Fruit fly (Drosophila melanogaster): ENCODE results near the gene Arpc3A.

The Arpc3A gene

DNA sequence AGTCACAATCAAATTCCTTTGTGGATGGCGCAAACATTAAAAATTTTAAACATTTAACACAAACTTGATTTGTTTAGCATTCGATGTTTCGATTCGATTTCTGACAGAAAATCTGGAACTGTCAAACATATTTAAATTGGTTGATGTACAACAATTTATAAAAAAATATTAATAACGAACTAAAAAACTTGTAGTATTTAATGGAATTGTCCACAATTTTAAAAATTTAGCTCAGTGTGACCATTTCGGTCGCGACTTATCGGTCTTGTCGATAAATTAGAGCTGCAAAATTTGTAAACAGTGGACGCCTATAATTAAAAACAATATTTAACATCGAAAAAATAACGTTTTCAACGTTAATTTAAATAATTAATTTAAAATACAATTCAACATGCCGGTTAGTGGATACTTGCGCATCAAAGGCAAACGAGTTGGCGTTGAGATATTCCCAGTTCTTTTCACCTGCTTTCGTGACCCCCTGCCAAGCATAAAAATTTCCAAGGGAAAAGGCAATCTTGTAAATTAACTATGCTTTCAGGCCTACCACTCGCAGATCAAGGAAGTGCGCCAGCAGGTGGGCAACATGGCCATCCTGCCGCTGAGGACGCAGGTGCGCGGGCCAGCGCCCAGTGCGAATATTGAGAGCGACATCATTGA, at the start of gene Arpc3A, which contains the start of gene CG43317:
Gene Arpc3A (plus strand): TSS at position 274 of the 657 bp plus-strand sequence.
Gene CG43317 (minus strand): TSS at position 51 of the 657 bp plus-strand sequence.
- TF ChIP-seq EcR (GFP tag; optimal IDR thresholded peaks at IDR 0.05) (no peak), CG8159 (tag; optimal IDR thresholded peaks at IDR 0.05) (no peak), CG12605 (GFP tag; IDR thresholded peaks at IDR 0.05) (no peak), Pif1B (GFP tag; optimal IDR thresholded peaks at IDR 0.05) (no peak), Pif1A (GFP tag; optimal IDR thresholded peaks at IDR 0.05) (no peak), CG34367 (tag; optimal IDR thresholded peaks at IDR 0.05) (no peak), CG9948 (tag; optimal IDR thresholded peaks at IDR 0.05) (no peak), gl (tag; optimal IDR thresholded peaks at IDR 0.05) (no peak), CG8301 (tag; optimal IDR thresholded peaks at IDR 0.05) (no peak), CG4496 (GFP tag; IDR thresholded peaks at IDR 0.05) (no peak), fd96Ca (GFP tag; IDR thresholded peaks at IDR 0.05) (no peak), CG32121 (GFP tag; IDR thresholded peaks at IDR 0.05) (no peak), Ets98B (GFP tag; IDR thresholded peaks at IDR 0.05) (no peak), CG17806 (tag; optimal IDR thresholded peaks at IDR 0.05) (no peak), CG14655 (GFP tag; optimal IDR thresholded peaks at IDR 0.05) (no peak), CG10348 (GFP tag; IDR thresholded peaks at IDR 0.05) (no peak), D1 (tag; optimal IDR thresholded peaks at IDR 0.05) (no peak), CG13204 (GFP tag; optimal IDR thresholded peaks at IDR 0.05) (no peak)

DNA sequence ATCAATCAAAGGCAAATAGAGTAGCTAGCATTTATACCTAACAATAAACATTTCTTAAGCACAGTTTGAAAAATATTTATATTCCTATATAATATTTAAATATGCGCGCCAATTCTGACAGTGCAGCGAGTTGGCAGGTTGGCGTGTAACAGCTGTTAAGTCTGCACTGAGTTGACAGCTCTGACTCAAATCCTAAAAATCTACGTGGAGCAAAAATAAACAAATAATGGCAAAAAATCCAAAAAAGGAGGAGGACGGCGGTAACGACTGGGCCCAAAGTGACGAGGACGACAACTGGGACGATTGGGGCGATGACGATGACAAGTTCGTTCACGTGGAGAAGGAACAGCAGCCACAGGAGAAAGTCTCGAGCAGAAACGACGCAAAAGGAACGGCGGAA, 47.9 kb upstream of the Arpc3A start, which contains the start of gene CG9590:
Gene CG9590 (plus strand): TSS at position 166 of the 400 bp plus-strand sequence.
- TF ChIP-seq Ets98B (GFP tag; IDR thresholded peaks at IDR 0.05): no peak
- TF ChIP-seq CG34367 (tag; optimal IDR thresholded peaks at IDR 0.05): no peak
- TF ChIP-seq rn (GFP tag; IDR thresholded peaks at IDR 0.05): no peak
- TF ChIP-seq fd96Ca (GFP tag; IDR thresholded peaks at IDR 0.05): no peak
- no peak for TF ChIP-seq CG14655 (GFP tag; optimal IDR thresholded peaks at IDR 0.05)
- no peak for TF ChIP-seq CG32121 (GFP tag; IDR thresholded peaks at IDR 0.05)
- no peak for TF ChIP-seq D1 (tag; optimal IDR thresholded peaks at IDR 0.05)
- no peak for TF ChIP-seq CG8301 (tag; optimal IDR thresholded peaks at IDR 0.05)
- no peak for TF ChIP-seq CG9948 (tag; optimal IDR thresholded peaks at IDR 0.05)
- TF ChIP-seq Snoo (tag; optimal IDR thresholded peaks at IDR 0.05): no peak
- TF ChIP-seq CG17806 (tag; optimal IDR thresholded peaks at IDR 0.05): no peak
- TF ChIP-seq Pif1B (GFP tag; optimal IDR thresholded peaks at IDR 0.05): no peak

DNA sequence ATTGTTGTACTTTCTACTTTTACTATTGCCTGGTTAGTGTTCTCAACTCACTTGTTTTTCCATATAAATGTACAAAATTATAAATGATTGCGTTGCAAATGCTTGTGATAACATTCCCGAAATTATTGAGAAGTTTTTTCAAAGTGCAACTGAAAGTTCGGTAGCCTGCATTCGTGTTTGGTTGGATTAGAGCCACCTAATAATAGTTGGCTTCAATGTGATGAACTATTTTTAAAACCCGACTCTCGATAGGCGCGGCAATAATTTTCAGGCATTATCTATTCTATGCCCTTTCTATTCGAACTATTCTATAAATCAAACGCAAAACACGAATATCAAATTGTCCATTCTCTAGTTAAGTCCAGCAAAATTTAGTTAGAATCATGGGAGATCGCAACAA, 46.2 kb upstream of the Arpc3A start, which contains the start of gene Uros2:
Gene Uros2 (plus strand): TSS at position 301 of the 400 bp plus-strand sequence.
- no peak for TF ChIP-seq CG10348 (GFP tag; IDR thresholded peaks at IDR 0.05)

DNA sequence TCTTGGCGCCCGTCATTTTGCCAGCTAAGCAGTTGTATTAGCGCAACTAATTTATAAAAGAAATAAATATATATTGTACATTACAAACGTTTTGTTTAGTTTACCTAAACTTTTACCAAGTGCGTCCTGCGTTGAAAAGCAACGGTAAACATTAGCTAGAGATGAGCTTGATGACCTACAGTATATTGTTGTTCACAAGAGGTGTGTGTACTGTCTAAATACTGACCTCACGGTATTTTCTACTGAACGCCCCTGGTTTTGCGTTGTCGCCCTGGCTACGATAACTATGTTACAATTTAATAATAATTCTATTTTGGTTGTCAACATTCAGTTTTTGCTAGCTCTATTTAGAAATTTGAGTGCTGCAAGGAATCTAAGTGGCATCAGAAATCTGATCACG, 42.0 kb upstream of the Arpc3A start, which contains the start of gene Acyp2:
Gene Acyp2 (plus strand): TSS at position 262 of the 400 bp plus-strand sequence.
- no peak for TF ChIP-seq CG9948 (tag; optimal IDR thresholded peaks at IDR 0.05)

DNA sequence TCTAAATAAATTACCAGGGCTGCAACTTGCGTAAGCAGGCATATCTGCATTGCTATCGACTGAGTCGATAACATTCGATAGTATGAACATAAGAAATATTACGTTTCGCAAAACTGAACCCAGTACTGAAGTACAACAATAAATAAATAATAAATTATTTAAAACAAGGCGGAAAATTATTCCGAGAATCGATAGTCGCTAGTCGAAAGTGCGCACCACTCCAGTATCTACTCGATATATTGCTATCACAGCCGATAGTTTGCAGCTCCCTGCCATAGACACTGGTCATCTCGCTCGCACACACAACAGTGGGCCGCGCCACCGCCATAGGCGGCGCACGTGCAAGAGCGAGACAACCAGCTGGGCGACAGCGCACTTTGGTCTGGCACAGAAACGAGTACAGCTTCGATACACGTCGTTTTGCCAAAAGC, 41.1 kb upstream of the Arpc3A start, which contains the start of gene nsl1:
Gene nsl1 (plus strand): TSS at position 411 of the 431 bp plus-strand sequence.
- TF ChIP-seq Ets98B (GFP tag; IDR thresholded peaks at IDR 0.05) (peak; percentile 51), CG32121 (GFP tag; IDR thresholded peaks at IDR 0.05) (no peak), CG4496 (GFP tag; IDR thresholded peaks at IDR 0.05) (peak; percentile 72; the same call in 2 of the 3 replicates), CG34367 (tag; optimal IDR thresholded peaks at IDR 0.05) (peak; percentile 4), Snoo (tag; optimal IDR thresholded peaks at IDR 0.05) (peak; percentile 58), Pif1A (GFP tag; optimal IDR thresholded peaks at IDR 0.05) (no peak), gl (tag; optimal IDR thresholded peaks at IDR 0.05) (peak; percentile 56), fd96Ca (GFP tag; IDR thresholded peaks at IDR 0.05) (peak; percentile 39; the same call in 1 of the 3 replicates), Pif1B (GFP tag; optimal IDR thresholded peaks at IDR 0.05) (peak; percentile 63), CG10348 (GFP tag; IDR thresholded peaks at IDR 0.05) (no peak), CG15710 (tag; optimal IDR thresholded peaks at IDR 0.05) (peak; percentile 31), CG13204 (GFP tag; optimal IDR thresholded peaks at IDR 0.05) (no peak), CG8301 (tag; optimal IDR thresholded peaks at IDR 0.05) (no peak), CG12605 (GFP tag; IDR thresholded peaks at IDR 0.05) (0 out of 2 replicates have a peak, but pooled peaks have one; percentile 22), CG8159 (tag; optimal IDR thresholded peaks at IDR 0.05) (peak; percentile 34), CG14655 (GFP tag; optimal IDR thresholded peaks at IDR 0.05) (no peak), EcR (GFP tag; optimal IDR thresholded peaks at IDR 0.05) (no peak), CG9948 (tag; optimal IDR thresholded peaks at IDR 0.05) (no peak), D1 (tag; optimal IDR thresholded peaks at IDR 0.05) (no peak), rn (GFP tag; IDR thresholded peaks at IDR 0.05) (0 out of 2 replicates have a peak, but pooled peaks have one; percentile 18), CG17806 (tag; optimal IDR thresholded peaks at IDR 0.05) (no peak)

DNA sequence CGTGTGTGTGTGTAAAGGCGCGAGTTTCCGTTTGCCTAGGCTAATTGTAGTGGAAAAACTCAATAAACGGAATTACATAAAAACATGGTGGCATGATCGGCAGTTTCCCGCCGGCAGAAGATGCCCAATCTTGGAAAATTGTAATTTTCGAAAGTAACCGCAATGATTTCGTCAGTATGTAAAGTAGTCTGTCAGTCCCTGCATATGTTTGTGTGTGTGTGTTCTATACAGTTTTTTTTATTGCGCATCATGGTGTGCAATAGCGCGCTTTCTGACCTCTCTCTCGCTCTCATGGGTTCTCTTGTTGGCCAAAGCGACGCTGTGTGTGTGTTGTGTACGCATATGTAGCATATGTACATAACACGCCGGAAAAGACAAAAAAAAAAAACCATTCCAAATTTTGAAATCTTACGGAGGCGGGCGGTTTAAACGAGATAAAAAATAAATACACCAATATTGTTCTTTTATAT, 40.2 kb upstream of the Arpc3A start:
- TF ChIP-seq CG9948 (tag; optimal IDR thresholded peaks at IDR 0.05): no peak
- TF ChIP-seq gl (tag; optimal IDR thresholded peaks at IDR 0.05): peak; percentile 23
- TF ChIP-seq rn (GFP tag; IDR thresholded peaks at IDR 0.05): no peak
- TF ChIP-seq EcR (GFP tag; optimal IDR thresholded peaks at IDR 0.05): no peak
- peak; percentile 42 for TF ChIP-seq Pif1B (GFP tag; optimal IDR thresholded peaks at IDR 0.05)
- no peak; the same call in none of the 2 replicates for TF ChIP-seq CG32121 (GFP tag; IDR thresholded peaks at IDR 0.05)
- peak; percentile 70; the same call in 2 of the 3 replicates for TF ChIP-seq CG4496 (GFP tag; IDR thresholded peaks at IDR 0.05)
- TF ChIP-seq CG8159 (tag; optimal IDR thresholded peaks at IDR 0.05): no peak
- peak; percentile 21 for TF ChIP-seq CG15710 (tag; optimal IDR thresholded peaks at IDR 0.05)
- TF ChIP-seq Pif1A (GFP tag; optimal IDR thresholded peaks at IDR 0.05): no peak
- peak; percentile 45; the same call in 1 of the 3 replicates for TF ChIP-seq fd96Ca (GFP tag; IDR thresholded peaks at IDR 0.05)
- no peak for TF ChIP-seq CG10348 (GFP tag; IDR thresholded peaks at IDR 0.05)
- TF ChIP-seq D1 (tag; optimal IDR thresholded peaks at IDR 0.05): no peak
- no peak for TF ChIP-seq CG12605 (GFP tag; IDR thresholded peaks at IDR 0.05)
- TF ChIP-seq Ets98B (GFP tag; IDR thresholded peaks at IDR 0.05): peak; percentile 28; the same call in 1 of the 2 replicates
- TF ChIP-seq Snoo (tag; optimal IDR thresholded peaks at IDR 0.05): no peak
- TF ChIP-seq CG14655 (GFP tag; optimal IDR thresholded peaks at IDR 0.05): no peak
- no peak for TF ChIP-seq CG17806 (tag; optimal IDR thresholded peaks at IDR 0.05)
- TF ChIP-seq CG8301 (tag; optimal IDR thresholded peaks at IDR 0.05): peak; percentile 32
- TF ChIP-seq CG34367 (tag; optimal IDR thresholded peaks at IDR 0.05): peak; percentile 32
- peak; percentile 17 for TF ChIP-seq CG13204 (GFP tag; optimal IDR thresholded peaks at IDR 0.05)
